Worm (Caenorhabditis elegans) whole organism, young adult: Measurements from ENCODE around the gene kreg-1.

Source experiments
- C06A6.2 ChIP-seq: fragments of 200-800 bp; sonication (Bioruptor generic); conservative IDR thresholded peaks from 2 replicates; pipeline ENCODE4 v1.3.6; 2022; ENCODE audit warnings: missing genetic modification characterization, missing compliant biosample characterization
- Y53G8AR.9 ChIP-seq: fragments of 200-800 bp; sonication (Bioruptor generic); conservative IDR thresholded peaks from 2 replicates; pipeline ENCODE4 v1.3.6; 2022; ENCODE audit warnings: missing genetic modification reagents, missing genetic modification characterization, missing compliant biosample characterization
- ceh-79 ChIP-seq: sonication (generic microtip); optimal IDR thresholded peaks from 2 replicates; lab custom pipeline; 2017; ENCODE audit warnings: mild to moderate bottlenecking, missing genetic modification characterization, missing compliant biosample characterization
- efl-1 ChIP-seq: fragments of 150-350 bp; optimal IDR thresholded peaks from 2 replicates; lab custom pipeline; 2014; ENCODE audit warnings: missing biosample characterization, missing genetic modification reagents, missing genetic modification characterization
- hmg-1.2 ChIP-seq: fragments of 200-800 bp; sonication (Bioruptor generic); IDR thresholded peaks from 2 replicates; pipeline ENCODE4 v1.3.6; 2022; ENCODE audit warnings: missing genetic modification reagents, missing genetic modification characterization, missing compliant biosample characterization
- lin-54 ChIP-seq: fragments of 200-800 bp; sonication (Bioruptor generic); optimal IDR thresholded peaks from 2 replicates; lab custom pipeline; 2018; ENCODE audit warnings: mild to moderate bottlenecking, missing genetic modification characterization, missing compliant biosample characterization
- lir-1 ChIP-seq: fragments of 200-800 bp; sonication (Bioruptor generic); conservative IDR thresholded peaks from 2 replicates; pipeline ENCODE4 v1.3.6; 2022; ENCODE audit warnings: missing genetic modification reagents, missing genetic modification characterization, missing compliant biosample characterization
- nfya-1 ChIP-seq: sonication (generic microtip); optimal IDR thresholded peaks from 2 replicates; lab custom pipeline; 2017; ENCODE audit warnings: antibody characterized with exemption, missing compliant biosample characterization, missing genetic modification characterization, borderline replicate concordance; ENCODE audit not compliant: insufficient read depth
- nhr-120 ChIP-seq: fragments of 200-800 bp; sonication (Bioruptor generic); IDR thresholded peaks from 2 replicates; pipeline ENCODE4 v1.3.6; 2022; ENCODE audit warnings: missing genetic modification characterization, missing compliant biosample characterization
- pbrm-1 ChIP-seq: fragments of 200-800 bp; sonication (Bioruptor generic); IDR thresholded peaks from 2 replicates; pipeline ENCODE4 v1.3.6; 2022; ENCODE audit warnings: missing genetic modification reagents, missing genetic modification characterization, missing compliant biosample characterization
- pha-4 ChIP-seq: fragments of 150-350 bp; sonication (generic microtip); optimal IDR thresholded peaks from 2 replicates; lab custom pipeline; 2014; ENCODE audit warnings: missing biosample characterization, missing genetic modification reagents, missing genetic modification characterization
- rcor-1 ChIP-seq: fragments of 200-800 bp; sonication (Bioruptor generic); IDR thresholded peaks from 2 replicates; pipeline ENCODE4 v1.3.6; 2022; ENCODE audit warnings: missing genetic modification reagents, missing genetic modification characterization, missing compliant biosample characterization
- snpc-4 ChIP-seq, 5 experiments: fragments of 150-350 bp in 1 of 5; sonication (generic microtip) in 4 of 5; optimal IDR thresholded peaks; 2 replicates each; lab custom pipeline; 2014 to 2018; ENCODE audit warnings: missing genetic modification characterization in 5 of 5, missing biosample characterization in 3 of 5, antibody characterized with exemption in 2 of 5, mild to moderate bottlenecking in 2 of 5, missing compliant biosample characterization in 2 of 5, missing genotype in 2 of 5, moderate library complexity in 2 of 5, missing genetic modification reagents in 1 of 5
- unc-130 ChIP-seq: sonication (generic microtip); optimal IDR thresholded peaks from 2 replicates; lab custom pipeline; 2016; ENCODE audit warnings: missing genetic modification reagents, missing genetic modification characterization, missing compliant biosample characterization

- TF ChIP-seq ceh-79 (no peak), lin-54 (no peak), snpc-4 (GFP tag; optimal IDR thresholded peaks at IDR 0.05; lab: Kevin White, UChicago) (no peak), snpc-4 (tag; optimal IDR thresholded peaks at IDR 0.05; lab: Kevin White, UChicago) (no peak), C06A6.2 (no peak), nhr-120 (GFP tag; lab: Robert Waterston, UW) (no peak), rcor-1 (GFP tag; lab: Robert Waterston, UW) (no peak), pha-4 (tag; lab: Kevin White, UChicago) (no peak), hmg-1.2 (GFP tag; lab: Robert Waterston, UW) (no peak), nfya-1 (tag; lab: Kevin White, UChicago) (no peak), pbrm-1 (GFP tag; lab: Robert Waterston, UW) (no peak), lir-1 (GFP tag; lab: Robert Waterston, UW) (no peak), Y53G8AR.9 (GFP tag; lab: Robert Waterston, UW) (no peak), unc-130 (GFP tag; lab: Kevin White, UChicago) (no peak), efl-1 (GFP tag; lab: Kevin White, UChicago) (no peak)
Measured at ce11 chrX:8755987-8756386, 46.4 kb downstream of the kreg-1 start.
